Fruit fly (Drosophila melanogaster) whole organism: Measurements from ENCODE around the gene Hira.

Source experiments
- CG8478 ChIP-seq: fragments of >200 bp; optimal IDR thresholded peaks from 2 replicates; lab custom pipeline; 2018; ENCODE audit warnings: inconsistent platforms
- pan ChIP-seq: fragments of >200 bp; optimal IDR thresholded peaks from 2 replicates; lab custom pipeline; 2017
- psq ChIP-seq: fragments of >200 bp; optimal IDR thresholded peaks from 2 replicates; lab custom pipeline; 2017
- usp ChIP-seq: fragments of >200 bp; optimal IDR thresholded peaks from 2 replicates; lab custom pipeline; 2017; ENCODE audit warnings: missing biosample characterization, missing genetic modification characterization, mixed read lengths

- TF ChIP-seq psq (lab: Kevin White, UChicago) (no peak), pan (lab: Kevin White, UChicago) (no peak), usp (no peak), CG8478 (no peak)
These were observed 46.3 kb downstream of the Hira start, which contains the start of gene CG34338 for dm6 chrX:7768147-7768787.
